Fruit fly (Drosophila melanogaster) whole organism, embryonic: Measurements from ENCODE around the gene GNBP1.

Experiments used
- CG11560 ChIP-seq: fragments of 200-800 bp; sonication (Bioruptor generic); IDR thresholded peaks from 3 replicates; pipeline ENCODE4 v1.3.6; 2022; ENCODE audit warnings: missing biosample characterization, missing genetic modification characterization
- CG11695 ChIP-seq: fragments of 200-800 bp; sonication (Bioruptor generic); IDR thresholded peaks from 3 replicates; pipeline ENCODE4 v1.3.6; 2022; ENCODE audit warnings: missing biosample characterization, missing genetic modification characterization
- CG14710 ChIP-seq: fragments of 200-800 bp; sonication (Bioruptor generic); optimal IDR thresholded peaks from 3 replicates; lab custom pipeline; 2019; ENCODE audit warnings: missing biosample characterization, mild to moderate bottlenecking, missing genetic modification characterization, moderate library complexity
- CG1529 ChIP-seq: fragments of 200-800 bp; sonication (Bioruptor generic); optimal IDR thresholded peaks from 3 replicates; lab custom pipeline; 2018; ENCODE audit warnings: missing biosample characterization, missing genetic modification characterization
- CG15601 ChIP-seq: fragments of 200-800 bp; sonication (Bioruptor generic); optimal IDR thresholded peaks from 3 replicates; lab custom pipeline; 2019; ENCODE audit warnings: missing biosample characterization, mild to moderate bottlenecking, missing genetic modification characterization, moderate library complexity
- CG1603 ChIP-seq: fragments of 200-800 bp; sonication (Bioruptor generic); optimal IDR thresholded peaks from 2 replicates; lab custom pipeline; 2019; ENCODE audit warnings: missing biosample characterization, mild to moderate bottlenecking, missing genetic modification characterization, moderate library complexity
- CG17328 ChIP-seq: fragments of 200-800 bp; sonication (Bioruptor generic); IDR thresholded peaks from 2 replicates; pipeline ENCODE4 v1.3.6; 2022; ENCODE audit warnings: missing biosample characterization, missing genetic modification characterization
- CG2875 ChIP-seq: fragments of 200-800 bp; sonication (Bioruptor generic); optimal IDR thresholded peaks from 2 replicates; lab custom pipeline; 2017; ENCODE audit warnings: missing biosample characterization, mild to moderate bottlenecking, missing genetic modification characterization, missing genetic modification reagents
- CG30020 ChIP-seq: fragments of 200-800 bp; optimal IDR thresholded peaks from 2 replicates; lab custom pipeline; 2019; ENCODE audit warnings: missing biosample characterization, mild to moderate bottlenecking, missing genetic modification characterization, moderate library complexity
- CG9437 ChIP-seq: fragments of 200-800 bp; sonication (Bioruptor generic); optimal IDR thresholded peaks from 2 replicates; lab custom pipeline; 2018; ENCODE audit warnings: missing biosample characterization, mild to moderate bottlenecking, missing genetic modification characterization
- CG9817 ChIP-seq: fragments of 200-800 bp; sonication (Bioruptor generic); optimal IDR thresholded peaks from 2 replicates; lab custom pipeline; 2018; ENCODE audit warnings: missing biosample characterization, mild to moderate bottlenecking, missing genetic modification characterization, moderate library complexity
- CTCF ChIP-seq: fragments of 200-800 bp; sonication (Bioruptor generic); optimal IDR thresholded peaks from 2 replicates; lab custom pipeline; 2017; ENCODE audit warnings: missing biosample characterization, mild to moderate bottlenecking, missing genetic modification characterization, moderate library complexity
- Dad ChIP-seq: fragments of 200-800 bp; sonication (Bioruptor generic); optimal IDR thresholded peaks from 3 replicates; lab custom pipeline; 2016; ENCODE audit warnings: missing biosample characterization, missing genetic modification characterization
- Dbx ChIP-seq: fragments of 200-800 bp; sonication (Bioruptor generic); IDR thresholded peaks from 3 replicates; pipeline ENCODE4 v1.3.6; 2022; ENCODE audit warnings: missing biosample characterization, missing genetic modification characterization
- Dref ChIP-seq: fragments of 200-800 bp; sonication (Bioruptor generic); IDR thresholded peaks from 2 replicates; pipeline ENCODE4 v1.3.6; 2022; ENCODE audit warnings: missing biosample characterization, missing genetic modification characterization
- Drgx ChIP-seq: fragments of 200-800 bp; sonication (Bioruptor generic); IDR thresholded peaks from 2 replicates; pipeline ENCODE4 v1.3.6; 2022; ENCODE audit warnings: missing biosample characterization, missing genetic modification characterization
- Ets97D ChIP-seq: fragments of 200-800 bp; sonication (Bioruptor generic); optimal IDR thresholded peaks from 3 replicates; lab custom pipeline; 2016; ENCODE audit warnings: missing biosample characterization, missing genetic modification characterization
- Gug ChIP-seq: fragments of 200-800 bp; sonication (Bioruptor generic); IDR thresholded peaks from 4 replicates; pipeline ENCODE4 v1.3.6; 2022; ENCODE audit warnings: missing biosample characterization, missing genetic modification characterization
- HLH4C ChIP-seq: fragments of 200-800 bp; sonication (Bioruptor generic); IDR thresholded peaks from 3 replicates; pipeline ENCODE4 v1.3.6; 2022; ENCODE audit warnings: missing biosample characterization, missing genetic modification characterization; ENCODE audit not compliant: partially characterized antibody
- Hr51 ChIP-seq, 2 experiments: fragments of 200-800 bp; sonication (Bioruptor generic); optimal IDR thresholded peaks; 2 replicates in 1 of 2; 3 replicates in 1 of 2; lab custom pipeline; 2016 to 2018; ENCODE audit warnings: missing biosample characterization in 2 of 2, missing genetic modification characterization in 2 of 2, mild to moderate bottlenecking in 1 of 2, moderate library complexity in 1 of 2
- Nf-YA ChIP-seq: fragments of 200-800 bp; sonication (Bioruptor generic); IDR thresholded peaks from 2 replicates; pipeline ENCODE4 v1.3.6; 2022; ENCODE audit warnings: missing biosample characterization, missing genetic modification characterization
- Nf-YB ChIP-seq: fragments of 200-800 bp; sonication (Bioruptor generic); optimal IDR thresholded peaks from 3 replicates; lab custom pipeline; 2019; ENCODE audit warnings: missing biosample characterization, mild to moderate bottlenecking, missing genetic modification characterization, moderate library complexity
- Oli ChIP-seq: fragments of 200-800 bp; sonication (Bioruptor generic); optimal IDR thresholded peaks from 2 replicates; lab custom pipeline; 2018; ENCODE audit warnings: missing biosample characterization, mild to moderate bottlenecking, missing genetic modification characterization, moderate library complexity
- Scr ChIP-seq: fragments of 200-800 bp; sonication (Bioruptor generic); IDR thresholded peaks from 2 replicates; pipeline ENCODE4 v1.3.6; 2022; ENCODE audit warnings: missing biosample characterization, missing genetic modification characterization; ENCODE audit not compliant: partially characterized antibody
- Ssrp ChIP-seq: fragments of 200-800 bp; sonication (Bioruptor generic); optimal IDR thresholded peaks from 2 replicates; lab custom pipeline; 2018; ENCODE audit warnings: missing biosample characterization, mild to moderate bottlenecking, missing genetic modification characterization, moderate library complexity
- Trl ChIP-seq, 3 experiments: fragments of >200 bp in 2 of 3; fragments of 200-800 bp in 1 of 3; sonication (Bioruptor generic) in 1 of 3; optimal IDR thresholded peaks; 2 replicates in 1 of 3; 3 replicates in 2 of 3; lab custom pipeline; 2016 to 2017; ENCODE audit warnings: missing biosample characterization in 1 of 3, missing genetic modification characterization in 1 of 3
- ab ChIP-seq: fragments of 200-800 bp; sonication (Bioruptor generic); optimal IDR thresholded peaks from 2 replicates; lab custom pipeline; 2016; ENCODE audit warnings: missing biosample characterization, missing genetic modification characterization
- amos ChIP-seq: fragments of 200-800 bp; sonication (Bioruptor generic); IDR thresholded peaks from 2 replicates; pipeline ENCODE4 v1.3.6; 2022; ENCODE audit warnings: missing biosample characterization, missing genetic modification characterization; ENCODE audit not compliant: partially characterized antibody
- cg ChIP-seq: fragments of 200-800 bp; sonication (Bioruptor generic); optimal IDR thresholded peaks from 3 replicates; lab custom pipeline; 2019; ENCODE audit warnings: missing biosample characterization, mild to moderate bottlenecking, missing genetic modification characterization, moderate library complexity
- crp ChIP-seq, 2 experiments: fragments of 200-800 bp; sonication (Bioruptor generic); optimal IDR thresholded peaks; 2 replicates in 1 of 2; 3 replicates in 1 of 2; lab custom pipeline; 2017; ENCODE audit warnings: missing biosample characterization in 2 of 2, missing genetic modification characterization in 2 of 2, mild to moderate bottlenecking in 1 of 2, moderate library complexity in 1 of 2
- dan ChIP-seq: fragments of 200-800 bp; sonication (Bioruptor generic); IDR thresholded peaks from 2 replicates; pipeline ENCODE4 v1.3.6; 2022; ENCODE audit warnings: missing biosample characterization, missing genetic modification characterization
- en ChIP-seq: fragments of 200-800 bp; sonication (Bioruptor generic); optimal IDR thresholded peaks from 2 replicates; lab custom pipeline; 2016; ENCODE audit warnings: missing biosample characterization, missing genetic modification characterization
- gfzf ChIP-seq: fragments of 200-800 bp; sonication (Bioruptor generic); optimal IDR thresholded peaks from 2 replicates; lab custom pipeline; 2016; ENCODE audit warnings: missing biosample characterization, mild to moderate bottlenecking, missing genetic modification characterization, moderate library complexity
- hkb ChIP-seq, 2 experiments: fragments of 200-800 bp in 1 of 2; fragments of >200 bp in 1 of 2; sonication (Bioruptor generic) in 1 of 2; IDR thresholded peaks in 1 of 2; optimal IDR thresholded peaks in 1 of 2; 2 replicates each; pipeline versions ENCODE4 v1.3.6 to Lab custom; 2017 to 2022; ENCODE audit warnings: missing biosample characterization in 1 of 2, missing genetic modification characterization in 1 of 2
- hth ChIP-seq: fragments of >200 bp; optimal IDR thresholded peaks from 2 replicates; lab custom pipeline; 2017; ENCODE audit warnings: inconsistent platforms
- insv ChIP-seq, 2 experiments: fragments of 200-800 bp; sonication (Bioruptor generic); optimal IDR thresholded peaks; 3 replicates each; lab custom pipeline; 2016 to 2018; ENCODE audit warnings: missing biosample characterization in 2 of 2, missing genetic modification characterization in 2 of 2
- knrl ChIP-seq: fragments of 200-800 bp; sonication (Bioruptor generic); IDR thresholded peaks from 3 replicates; pipeline ENCODE4 v1.3.6; 2022; ENCODE audit warnings: missing biosample characterization, missing genetic modification characterization; ENCODE audit not compliant: partially characterized antibody
- lmd ChIP-seq: fragments of 200-800 bp; sonication (Bioruptor generic); IDR thresholded peaks from 2 replicates; pipeline ENCODE4 v1.3.6; 2022; ENCODE audit warnings: missing biosample characterization, missing genetic modification characterization
- nau ChIP-seq: fragments of 200-800 bp; sonication (Bioruptor generic); optimal IDR thresholded peaks from 3 replicates; lab custom pipeline; 2017; ENCODE audit warnings: missing biosample characterization, mild to moderate bottlenecking, missing genetic modification characterization, missing genetic modification reagents
- pan ChIP-seq, 4 experiments: fragments of >200 bp in 3 of 4; fragments of 200-800 bp in 1 of 4; sonication (Bioruptor generic) in 1 of 4; optimal IDR thresholded peaks in 3 of 4; IDR thresholded peaks in 1 of 4; 2 replicates each; pipeline versions ENCODE4 v1.3.6 to Lab custom; 2017 to 2022; ENCODE audit warnings: missing biosample characterization in 2 of 4, missing genetic modification characterization in 2 of 4, mixed read lengths in 1 of 4
- ranshi ChIP-seq: fragments of 200-800 bp; sonication (Bioruptor generic); IDR thresholded peaks from 2 replicates; pipeline ENCODE4 v1.3.6; 2022; ENCODE audit warnings: missing biosample characterization, missing genetic modification characterization
- run ChIP-seq: fragments of 200-800 bp; sonication (Bioruptor generic); optimal IDR thresholded peaks from 3 replicates; lab custom pipeline; 2018; ENCODE audit warnings: missing biosample characterization, mild to moderate bottlenecking, missing genetic modification characterization
- salm ChIP-seq: fragments of 200-800 bp; sonication (Bioruptor generic); optimal IDR thresholded peaks from 2 replicates; lab custom pipeline; 2018; ENCODE audit warnings: missing biosample characterization, mild to moderate bottlenecking, missing genetic modification characterization
- slbo ChIP-seq: fragments of 200-800 bp; sonication (Bioruptor generic); IDR thresholded peaks from 2 replicates; pipeline ENCODE4 v1.3.6; 2022; ENCODE audit warnings: missing biosample characterization, missing genetic modification characterization
- tio ChIP-seq: fragments of 200-800 bp; sonication (Bioruptor generic); optimal IDR thresholded peaks from 2 replicates; lab custom pipeline; 2017; ENCODE audit warnings: missing biosample characterization, missing genetic modification characterization, inconsistent platforms
- toy ChIP-seq: fragments of 200-800 bp; sonication (Bioruptor generic); IDR thresholded peaks from 2 replicates; pipeline ENCODE4 v1.3.6; 2022; ENCODE audit warnings: missing biosample characterization, missing genetic modification characterization
- zen2 ChIP-seq: fragments of 200-800 bp; sonication (Bioruptor generic); IDR thresholded peaks from 3 replicates; pipeline ENCODE4 v1.3.6; 2022; ENCODE audit warnings: missing biosample characterization, missing genetic modification characterization; ENCODE audit not compliant: partially characterized antibody
- zf30C ChIP-seq: fragments of 200-800 bp; sonication (Bioruptor generic); optimal IDR thresholded peaks from 3 replicates; lab custom pipeline; 2018; ENCODE audit warnings: missing biosample characterization, mild to moderate bottlenecking, missing genetic modification characterization

Gene GNBP1

DNA sequence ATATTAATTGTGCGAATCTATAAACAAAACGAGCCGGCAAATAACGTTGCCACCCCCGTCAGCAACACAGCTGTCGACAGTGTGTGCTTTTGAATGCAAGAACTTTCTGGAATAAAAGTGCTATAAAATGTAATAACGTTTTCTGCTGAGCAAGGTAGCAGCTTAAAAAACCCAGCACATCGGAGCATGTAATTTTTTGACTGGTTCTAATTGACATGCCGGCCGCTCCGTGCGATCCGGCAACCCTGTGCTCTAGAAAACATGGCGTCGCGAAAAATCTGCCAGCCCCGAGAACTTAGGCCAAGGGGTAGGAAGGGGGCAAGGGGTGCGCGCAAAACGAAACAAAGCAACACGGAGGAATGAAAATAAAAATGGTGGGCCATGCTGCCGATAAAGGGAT lies 3.4 kb upstream of the GNBP1 start (continued):
- no peak for TF ChIP-seq Hr51 (GFP tag; optimal IDR thresholded peaks at IDR 0.05; lab: Kevin White, UChicago)
- TF ChIP-seq cg (GFP tag; lab: Kevin White, UChicago), result no peak
- no peak for TF ChIP-seq tio (GFP tag; lab: Kevin White, UChicago)
- TF ChIP-seq dan (GFP tag; lab: Robert Waterston, UW), result no peak
- no peak for TF ChIP-seq Dbx (GFP tag; lab: Robert Waterston, UW)
- TF ChIP-seq CG11695 (GFP tag; lab: Robert Waterston, UW), result no peak
- 0 out of 2 replicates have a peak, but pooled peaks have one; percentile 33 for TF ChIP-seq CG17328 (GFP tag; lab: Robert Waterston, UW)
- no peak for TF ChIP-seq Nf-YB (GFP tag; lab: Kevin White, UChicago)
- no peak for TF ChIP-seq toy (GFP tag; lab: Robert Waterston, UW)
- TF ChIP-seq Dad (GFP tag; lab: Kevin White, UChicago), result no peak
- no peak for TF ChIP-seq zf30C
- no peak for TF ChIP-seq CG15601 (tag; lab: Kevin White, UChicago)
- no peak for TF ChIP-seq Nf-YA (GFP tag; lab: Robert Waterston, UW)
- no peak for TF ChIP-seq zen2 (GFP tag; lab: Robert Waterston, UW)
- TF ChIP-seq gfzf (GFP tag; lab: Kevin White, UChicago), result no peak
- 0 out of 2 replicates have a peak, but pooled peaks have one; percentile 20 for TF ChIP-seq slbo (GFP tag; lab: Robert Waterston, UW)
- TF ChIP-seq Oli (tag; lab: Kevin White, UChicago), result no peak
- peak; percentile 63 for TF ChIP-seq CG1603 (tag; lab: Kevin White, UChicago)
- TF ChIP-seq Trl (optimal IDR thresholded peaks at IDR 0.05; lab: Kevin White, UChicago), result no peak
- peak; percentile 43 for TF ChIP-seq Trl (GFP tag; optimal IDR thresholded peaks at IDR 0.05; lab: Kevin White, UChicago)
- no peak for TF ChIP-seq CG11560 (tag; lab: Robert Waterston, UW)
- no peak for TF ChIP-seq CG30020
- peak in 1 of 2 experiments; percentile 68 for TF ChIP-seq crp (GFP tag; optimal IDR thresholded peaks at IDR 0.05; lab: Kevin White, UChicago)
- TF ChIP-seq hkb (optimal IDR thresholded peaks at IDR 0.05; lab: Kevin White, UChicago), result no peak
- TF ChIP-seq hkb (GFP tag; IDR thresholded peaks at IDR 0.05; lab: Robert Waterston, UW), result no peak
- TF ChIP-seq amos (GFP tag; lab: Robert Waterston, UW), result no peak
- TF ChIP-seq salm (tag; lab: Kevin White, UChicago), result no peak
- TF ChIP-seq Ssrp, result no peak
- no peak for TF ChIP-seq CG2875 (GFP tag; lab: Kevin White, UChicago)
- TF ChIP-seq HLH4C (GFP tag; lab: Robert Waterston, UW), result 0 out of 3 replicates have a peak, but pooled peaks have one; percentile 9
- no peak for TF ChIP-seq CG9437 (GFP tag; lab: Kevin White, UChicago)

DNA sequence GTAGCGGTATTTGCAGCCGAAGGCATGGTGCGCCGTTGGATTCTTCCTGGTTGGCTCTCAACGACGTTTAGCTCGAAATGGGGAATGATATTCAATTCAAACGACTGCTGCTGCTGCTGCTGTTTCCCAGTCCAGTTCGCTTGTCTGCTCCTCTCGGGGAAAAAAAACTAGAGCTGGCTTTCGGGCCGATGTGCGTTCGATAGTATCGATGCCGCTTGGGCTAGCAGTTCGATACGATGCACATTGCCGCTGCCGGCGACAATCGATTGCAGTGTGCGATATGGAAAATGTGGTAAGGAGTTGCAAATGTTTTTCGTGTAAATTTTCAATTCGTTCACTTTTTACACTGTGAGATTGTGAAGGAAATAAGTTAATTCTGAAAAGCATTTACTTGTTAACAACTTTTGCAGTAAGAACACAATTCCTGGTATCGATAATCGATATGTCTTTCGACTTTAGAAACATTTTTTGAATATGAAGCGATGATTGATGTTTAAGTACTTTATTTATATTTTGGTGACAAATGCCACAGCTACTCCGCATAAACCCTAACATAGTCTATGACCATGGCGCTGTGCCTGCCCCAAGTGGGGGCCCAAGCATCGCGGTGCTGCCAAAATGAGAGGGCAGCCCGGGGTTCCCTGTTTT lies 2.5 kb upstream of the GNBP1 start, which contains the start of gene Capr:
Gene Capr (minus strand): TSS at position 339 of the 648 bp plus-strand sequence.
- TF ChIP-seq Dad (GFP tag; lab: Kevin White, UChicago) (peak; percentile 37), ab (GFP tag; lab: Kevin White, UChicago) (no peak), CTCF (GFP tag; lab: Kevin White, UChicago) (peak; percentile 44), CG9817 (tag; lab: Kevin White, UChicago) (no peak), Drgx (GFP tag; lab: Robert Waterston, UW) (peak; percentile 22; the same call in 1 of the 2 replicates), en (no peak), knrl (peak; percentile 100), run (tag; lab: Kevin White, UChicago) (no peak), insv (GFP tag; optimal IDR thresholded peaks at IDR 0.05; lab: Kevin White, UChicago) (no peak), Dref (GFP tag; lab: Robert Waterston, UW) (peak; percentile 99), Scr (GFP tag; lab: Robert Waterston, UW) (peak; percentile 99), CG14710 (tag; lab: Kevin White, UChicago) (peak; percentile 66), lmd (GFP tag; lab: Robert Waterston, UW) (peak; percentile 25; the same call in 1 of the 2 replicates), Gug (GFP tag; lab: Robert Waterston, UW) (peak; percentile 77; the same call in 3 of the 4 replicates), hth (no peak), ranshi (GFP tag; lab: Robert Waterston, UW) (no peak), Ets97D (GFP tag; lab: Kevin White, UChicago) (peak; percentile 69), CG1529 (GFP tag; lab: Kevin White, UChicago) (no peak), pan (optimal IDR thresholded peaks at IDR 0.05; lab: Kevin White, UChicago) (no peak), pan (GFP tag; optimal IDR thresholded peaks at IDR 0.05 in 1 of 2, IDR thresholded peaks at IDR 0.05 in 1 of 2) (no peak), nau (no peak)
